Worm (Caenorhabditis elegans) whole organism, L2 larva: ENCODE measurements around the gene F35D2.2.

Experiments
- C34F6.9 ChIP-seq: fragments of 150-350 bp; optimal IDR thresholded peaks from 2 replicates; lab custom pipeline; 2014; ENCODE audit warnings: missing biosample characterization, missing genetic modification characterization
- F13H6.1 ChIP-seq: sonication (generic microtip); optimal IDR thresholded peaks from 2 replicates; lab custom pipeline; 2016; ENCODE audit warnings: missing genetic modification characterization, missing compliant biosample characterization
- R02D3.7 ChIP-seq: fragments of 150-350 bp; optimal IDR thresholded peaks from 2 replicates; lab custom pipeline; 2014; ENCODE audit warnings: missing biosample characterization, missing genetic modification characterization
- ZK546.5 ChIP-seq: sonication (generic microtip); optimal IDR thresholded peaks from 2 replicates; lab custom pipeline; 2017; ENCODE audit warnings: missing biosample characterization, missing genetic modification characterization
- alr-1 ChIP-seq: fragments of 150-350 bp; optimal IDR thresholded peaks from 2 replicates; lab custom pipeline; 2014; ENCODE audit warnings: missing biosample characterization, missing genetic modification characterization
- aly-2 ChIP-seq: fragments of 150-350 bp; optimal IDR thresholded peaks from 2 replicates; lab custom pipeline; 2014; ENCODE audit warnings: missing biosample characterization, missing genetic modification characterization
- blmp-1 ChIP-seq: sonication (generic microtip); optimal IDR thresholded peaks from 2 replicates; lab custom pipeline; 2017; ENCODE audit warnings: missing genetic modification characterization, mild to moderate bottlenecking, missing compliant biosample characterization, antibody characterized with exemption, moderate library complexity; ENCODE audit not compliant: insufficient read depth
- ceh-16 ChIP-seq: fragments of 150-350 bp; optimal IDR thresholded peaks from 2 replicates; lab custom pipeline; 2014; ENCODE audit warnings: missing biosample characterization, missing genetic modification characterization
- ceh-82 ChIP-seq: fragments of 150-350 bp; optimal IDR thresholded peaks from 2 replicates; lab custom pipeline; 2014; ENCODE audit warnings: missing biosample characterization, missing genetic modification characterization
- crh-2 ChIP-seq: sonication (generic microtip); optimal IDR thresholded peaks from 2 replicates; lab custom pipeline; 2017; ENCODE audit warnings: missing biosample characterization, missing genetic modification characterization
- dmd-4 ChIP-seq: sonication (generic microtip); optimal IDR thresholded peaks from 2 replicates; lab custom pipeline; 2017; ENCODE audit warnings: missing biosample characterization, missing genetic modification characterization
- egl-27 ChIP-seq: sonication (generic microtip); optimal IDR thresholded peaks from 3 replicates; lab custom pipeline; 2017; ENCODE audit warnings: missing biosample characterization, missing genetic modification reagents, missing genetic modification characterization
- elt-1 ChIP-seq: fragments of 150-350 bp; optimal IDR thresholded peaks from 2 replicates; lab custom pipeline; 2014; ENCODE audit warnings: missing biosample characterization, missing genetic modification characterization
- elt-3 ChIP-seq: sonication (generic microtip); optimal IDR thresholded peaks from 2 replicates; lab custom pipeline; 2017; ENCODE audit warnings: missing biosample characterization, missing genetic modification characterization
- fos-1 ChIP-seq: fragments of 150-350 bp; optimal IDR thresholded peaks from 2 replicates; lab custom pipeline; 2014; ENCODE audit warnings: missing biosample characterization, missing genetic modification characterization
- gmeb-1 ChIP-seq: fragments of 150-350 bp; optimal IDR thresholded peaks from 2 replicates; lab custom pipeline; 2014; ENCODE audit warnings: missing biosample characterization, missing genetic modification characterization
- lin-39 ChIP-seq: fragments of 150-350 bp; optimal IDR thresholded peaks from 2 replicates; lab custom pipeline; 2014; ENCODE audit warnings: missing biosample characterization, missing genetic modification reagents, missing genetic modification characterization
- mab-5 ChIP-seq: fragments of 150-350 bp; optimal IDR thresholded peaks from 2 replicates; lab custom pipeline; 2014; ENCODE audit warnings: missing biosample characterization, missing genetic modification characterization
- mbf-1 ChIP-seq: sonication (generic microtip); optimal IDR thresholded peaks from 2 replicates; lab custom pipeline; 2017; ENCODE audit warnings: missing biosample characterization, missing genetic modification characterization
- mdl-1 ChIP-seq, 2 experiments: fragments of 150-350 bp in 1 of 2; sonication (generic microtip) in 1 of 2; optimal IDR thresholded peaks; 2 replicates each; lab custom pipeline; 2017; ENCODE audit warnings: missing biosample characterization in 2 of 2, missing genetic modification characterization in 2 of 2
- nhr-10 ChIP-seq: sonication (generic microtip); optimal IDR thresholded peaks from 2 replicates; lab custom pipeline; 2017; ENCODE audit warnings: missing biosample characterization, missing genetic modification characterization
- nhr-11 ChIP-seq: fragments of 150-350 bp; optimal IDR thresholded peaks from 2 replicates; lab custom pipeline; 2014; ENCODE audit warnings: missing biosample characterization, missing genetic modification characterization
- nhr-12 ChIP-seq: fragments of 150-350 bp; optimal IDR thresholded peaks from 2 replicates; lab custom pipeline; 2014; ENCODE audit warnings: missing biosample characterization, missing genetic modification characterization
- nhr-129 ChIP-seq: fragments of 150-350 bp; optimal IDR thresholded peaks from 2 replicates; lab custom pipeline; 2014; ENCODE audit warnings: missing biosample characterization, missing genetic modification characterization
- nhr-25 ChIP-seq: fragments of 150-350 bp; sonication (generic microtip); optimal IDR thresholded peaks from 3 replicates; lab custom pipeline; 2014; ENCODE audit warnings: missing biosample characterization, missing genetic modification characterization
- nhr-6 ChIP-seq: fragments of 150-350 bp; optimal IDR thresholded peaks from 2 replicates; lab custom pipeline; 2014; ENCODE audit warnings: missing biosample characterization, missing genetic modification characterization
- nhr-77 ChIP-seq: fragments of 150-350 bp; optimal IDR thresholded peaks from 2 replicates; lab custom pipeline; 2014; ENCODE audit warnings: missing biosample characterization, missing genetic modification characterization
- sem-4 ChIP-seq: fragments of 150-350 bp; optimal IDR thresholded peaks from 2 replicates; lab custom pipeline; 2014; ENCODE audit warnings: missing biosample characterization, missing genetic modification reagents, missing genetic modification characterization
- skn-1 ChIP-seq: sonication (generic microtip); optimal IDR thresholded peaks from 2 replicates; lab custom pipeline; 2017; ENCODE audit warnings: missing biosample characterization, missing genetic modification characterization
- sma-3 ChIP-seq: sonication (generic microtip); optimal IDR thresholded peaks from 2 replicates; lab custom pipeline; 2016; ENCODE audit warnings: missing genetic modification reagents, missing genetic modification characterization, missing compliant biosample characterization
- snpc-4 ChIP-seq: fragments of 150-350 bp; optimal IDR thresholded peaks from 2 replicates; lab custom pipeline; 2014; ENCODE audit warnings: missing biosample characterization, missing genetic modification characterization
- unc-39 ChIP-seq: fragments of 150-350 bp; optimal IDR thresholded peaks from 2 replicates; lab custom pipeline; 2014; ENCODE audit warnings: missing biosample characterization, missing genetic modification characterization
- unc-55 ChIP-seq: fragments of 150-350 bp; sonication (generic microtip); optimal IDR thresholded peaks from 3 replicates; lab custom pipeline; 2014; ENCODE audit warnings: missing biosample characterization, missing genetic modification reagents, missing genetic modification characterization
- zag-1 ChIP-seq: fragments of 150-350 bp; optimal IDR thresholded peaks from 2 replicates; lab custom pipeline; 2014; ENCODE audit warnings: missing biosample characterization, missing genetic modification characterization
- ztf-1 ChIP-seq: fragments of 200-800 bp; sonication (Bioruptor generic); conservative IDR thresholded peaks from 2 replicates; pipeline ENCODE4 v1.3.6; 2022; ENCODE audit warnings: missing genetic modification characterization, missing compliant biosample characterization
- ztf-11 ChIP-seq: sonication (generic microtip); optimal IDR thresholded peaks from 2 replicates; lab custom pipeline; 2017; ENCODE audit warnings: missing biosample characterization, missing genetic modification characterization
- ztf-4 ChIP-seq: fragments of 150-350 bp; optimal IDR thresholded peaks from 2 replicates; lab custom pipeline; 2014; ENCODE audit warnings: missing biosample characterization, missing genetic modification characterization

F35D2.2 gene

ce11 chrII:7554716-7555247, 19.5 kb upstream of the F35D2.2 start (continued):
- TF ChIP-seq ceh-16 (tag; lab: Kevin White, UChicago) (no peak), egl-27 (tag; lab: Kevin White, UChicago) (peak; percentile 3), R02D3.7 (no peak), elt-1 (tag; lab: Kevin White, UChicago) (no peak), sma-3 (GFP tag; lab: Kevin White, UChicago) (peak; percentile 82), alr-1 (no peak), F13H6.1 (tag; lab: Kevin White, UChicago) (peak; percentile 60), unc-55 (GFP tag; lab: Kevin White, UChicago) (no peak), nhr-6 (tag; lab: Kevin White, UChicago) (no peak), ztf-11 (no peak), mdl-1 (tag; optimal IDR thresholded peaks at IDR 0.05; lab: Kevin White, UChicago) (no peak), mbf-1 (tag; lab: Kevin White, UChicago) (no peak), skn-1 (tag; lab: Kevin White, UChicago) (no peak), ztf-4 (tag; lab: Kevin White, UChicago) (no peak), ceh-82 (no peak), nhr-11 (no peak), ZK546.5 (no peak), nhr-25 (tag; lab: Kevin White, UChicago) (peak; percentile 14), C34F6.9 (tag; lab: Kevin White, UChicago) (no peak), lin-39 (tag; lab: Kevin White, UChicago) (no peak), aly-2 (no peak), mab-5 (no peak), blmp-1 (tag; lab: Kevin White, UChicago) (no peak), nhr-12 (tag; lab: Kevin White, UChicago) (no peak)

- TF ChIP-seq elt-3 (tag; lab: Kevin White, UChicago) (no peak), ceh-16 (tag; lab: Kevin White, UChicago) (no peak), blmp-1 (tag; lab: Kevin White, UChicago) (no peak), nhr-6 (tag; lab: Kevin White, UChicago) (no peak), nhr-129 (tag; lab: Kevin White, UChicago) (no peak), nhr-10 (no peak), nhr-25 (tag; lab: Kevin White, UChicago) (no peak), sem-4 (tag; lab: Kevin White, UChicago) (peak; percentile 51)
Measured at ce11 chrII:7555454-7555853, 18.8 kb upstream of the F35D2.2 start, which contains the start of gene ZK1290.14. ZK1290.14 (minus strand) TSS chrII:7555592.

DNA sequence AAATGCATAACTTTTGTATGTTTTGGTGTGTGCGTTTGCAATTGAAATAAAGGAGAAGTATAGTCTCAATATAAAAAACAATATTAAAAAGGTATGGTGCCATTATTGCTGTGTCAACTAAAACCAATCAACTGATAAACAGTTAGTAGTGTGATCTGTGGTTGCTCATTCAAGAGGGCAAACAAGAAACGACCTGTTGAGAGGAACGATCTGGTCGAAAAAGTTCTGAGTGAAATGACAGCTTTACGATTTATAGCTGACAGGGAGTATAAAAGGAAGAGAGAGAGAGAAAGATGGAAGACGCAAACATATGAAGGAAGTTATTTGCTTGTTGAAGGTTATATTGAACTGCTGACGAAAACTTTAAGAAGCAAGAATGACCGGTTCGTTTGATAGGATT, 16.3 kb upstream of the F35D2.2 start:
- no peak for TF ChIP-seq ztf-4 (tag; lab: Kevin White, UChicago)
- no peak for TF ChIP-seq aly-2
- peak; percentile 6 for TF ChIP-seq nhr-25 (tag; lab: Kevin White, UChicago)
- TF ChIP-seq nhr-10, result no peak
- no peak for TF ChIP-seq dmd-4 (tag; lab: Kevin White, UChicago)
- TF ChIP-seq crh-2, result no peak
- peak; percentile 2 for TF ChIP-seq fos-1 (tag; lab: Kevin White, UChicago)
- no peak for TF ChIP-seq nhr-6 (tag; lab: Kevin White, UChicago)
- TF ChIP-seq snpc-4 (tag; lab: Kevin White, UChicago), result no peak
- TF ChIP-seq ceh-82, result no peak
- TF ChIP-seq unc-39, result no peak
- no peak for TF ChIP-seq nhr-12 (tag; lab: Kevin White, UChicago)
- no peak for TF ChIP-seq ceh-16 (tag; lab: Kevin White, UChicago)
- TF ChIP-seq, all 48 proteins: peak for 2

- TF ChIP-seq ceh-16 (tag; lab: Kevin White, UChicago) (no peak), nhr-77 (tag; lab: Kevin White, UChicago) (no peak), F13H6.1 (tag; lab: Kevin White, UChicago) (no peak), fos-1 (tag; lab: Kevin White, UChicago) (no peak), ZK546.5 (no peak), ceh-82 (no peak), mab-5 (no peak), gmeb-1 (tag; lab: Kevin White, UChicago) (no peak), ztf-1 (GFP tag; lab: Robert Waterston, UW) (no peak), zag-1 (no peak)
Measured at ce11 chrII:7558864-7559263, 15.4 kb upstream of the F35D2.2 start.
